Fruit fly (Drosophila melanogaster) whole organism, embryonic: ENCODE results near the gene aop.
A peak's percentile ranks its signal among the peaks of the same experiment; 100 is the strongest.

Experiments used
- ATbp ChIP-seq: fragments of 200-800 bp; sonication (Bioruptor generic); optimal IDR thresholded peaks from 2 replicates; lab custom pipeline; 2017; ENCODE audit warnings: missing biosample characterization, mild to moderate bottlenecking, missing genetic modification characterization, missing genetic modification reagents
- Atf6 ChIP-seq: fragments of 200-800 bp; sonication (Bioruptor generic); IDR thresholded peaks from 2 replicates; pipeline ENCODE4 v1.3.6; 2022; ENCODE audit warnings: missing biosample characterization, missing genetic modification characterization
- CG10654 ChIP-seq: fragments of 200-800 bp; sonication (Bioruptor generic); optimal IDR thresholded peaks from 2 replicates; lab custom pipeline; 2016; ENCODE audit warnings: missing biosample characterization, missing genetic modification characterization
- CG11085 ChIP-seq: fragments of 200-800 bp; sonication (Bioruptor generic); IDR thresholded peaks from 2 replicates; pipeline ENCODE4 v1.3.6; 2022; ENCODE audit warnings: missing biosample characterization, missing genetic modification characterization
- CG11456 ChIP-seq: fragments of 200-800 bp; sonication (Bioruptor generic); IDR thresholded peaks from 3 replicates; pipeline ENCODE4 v1.3.6; 2022; ENCODE audit warnings: missing biosample characterization, missing genetic modification characterization
- CG11560 ChIP-seq: fragments of 200-800 bp; sonication (Bioruptor generic); IDR thresholded peaks from 3 replicates; pipeline ENCODE4 v1.3.6; 2022; ENCODE audit warnings: missing biosample characterization, missing genetic modification characterization
- CG12104 ChIP-seq: fragments of 200-800 bp; sonication (Bioruptor generic); optimal IDR thresholded peaks from 3 replicates; lab custom pipeline; 2016; ENCODE audit warnings: missing biosample characterization, missing genetic modification characterization
- CG13894 ChIP-seq: fragments of 200-800 bp; sonication (Bioruptor generic); optimal IDR thresholded peaks from 3 replicates; lab custom pipeline; 2018; ENCODE audit warnings: missing biosample characterization, mild to moderate bottlenecking, missing genetic modification characterization, moderate library complexity
- CG15073 ChIP-seq: fragments of 200-800 bp; sonication (Bioruptor generic); optimal IDR thresholded peaks from 2 replicates; lab custom pipeline; 2016; ENCODE audit warnings: missing biosample characterization, missing genetic modification characterization
- CG17829 ChIP-seq: fragments of 200-800 bp; optimal IDR thresholded peaks from 2 replicates; lab custom pipeline; 2019; ENCODE audit warnings: missing biosample characterization, mild to moderate bottlenecking, missing genetic modification characterization, moderate library complexity
- CG32772 ChIP-seq: fragments of 200-800 bp; sonication (Bioruptor generic); IDR thresholded peaks from 2 replicates; pipeline ENCODE4 v1.3.6; 2022; ENCODE audit warnings: missing biosample characterization, missing genetic modification characterization
- CG4360 ChIP-seq: fragments of 200-800 bp; sonication (Bioruptor generic); IDR thresholded peaks from 2 replicates; pipeline ENCODE4 v1.3.6; 2022; ENCODE audit warnings: missing biosample characterization, missing genetic modification characterization
- CG4404 ChIP-seq: fragments of 200-800 bp; sonication (Bioruptor generic); IDR thresholded peaks from 2 replicates; pipeline ENCODE4 v1.3.6; 2022; ENCODE audit warnings: missing biosample characterization, missing genetic modification characterization
- CG4424 ChIP-seq: fragments of 200-800 bp; sonication (Bioruptor generic); optimal IDR thresholded peaks from 3 replicates; lab custom pipeline; 2016; ENCODE audit warnings: missing biosample characterization, missing genetic modification characterization
- CG5180 ChIP-seq: fragments of 200-800 bp; sonication (Bioruptor generic); optimal IDR thresholded peaks from 3 replicates; lab custom pipeline; 2017; ENCODE audit warnings: missing biosample characterization, missing genetic modification characterization, mild to moderate bottlenecking, moderate library complexity, missing genetic modification reagents
- CG6689 ChIP-seq: fragments of 200-800 bp; sonication (Bioruptor generic); IDR thresholded peaks from 2 replicates; pipeline ENCODE4 v1.3.6; 2022; ENCODE audit warnings: missing biosample characterization, missing genetic modification characterization
- CG6791 ChIP-seq: fragments of 200-800 bp; sonication (Bioruptor generic); IDR thresholded peaks from 3 replicates; pipeline ENCODE4 v1.3.6; 2022; ENCODE audit warnings: missing biosample characterization, missing genetic modification characterization; ENCODE audit not compliant: partially characterized antibody
- CG8765 ChIP-seq: fragments of 200-800 bp; sonication (Bioruptor generic); IDR thresholded peaks from 2 replicates; pipeline ENCODE4 v1.3.6; 2022; ENCODE audit warnings: missing biosample characterization, missing genetic modification characterization
- CG8944 ChIP-seq: fragments of 200-800 bp; sonication (Bioruptor generic); optimal IDR thresholded peaks from 3 replicates; lab custom pipeline; 2016; ENCODE audit warnings: missing biosample characterization, missing genetic modification characterization
- D ChIP-seq, 2 experiments: fragments of 200-800 bp in 1 of 2; fragments of >200 bp in 1 of 2; sonication (Bioruptor generic) in 1 of 2; optimal IDR thresholded peaks; 2 replicates in 1 of 2; 3 replicates in 1 of 2; lab custom pipeline; 2017; ENCODE audit warnings: mild to moderate bottlenecking in 1 of 2, missing biosample characterization in 1 of 2, missing genetic modification characterization in 1 of 2, missing genetic modification reagents in 1 of 2
- D19B ChIP-seq: fragments of 200-800 bp; sonication (Bioruptor generic); optimal IDR thresholded peaks from 2 replicates; lab custom pipeline; 2017; ENCODE audit warnings: missing biosample characterization, mild to moderate bottlenecking, missing genetic modification characterization
- Dip3 ChIP-seq: fragments of 200-800 bp; sonication (Bioruptor generic); optimal IDR thresholded peaks from 3 replicates; lab custom pipeline; 2016; ENCODE audit warnings: missing biosample characterization, missing genetic modification characterization
- Dp ChIP-seq: fragments of 200-800 bp; sonication (Bioruptor generic); optimal IDR thresholded peaks from 2 replicates; lab custom pipeline; 2018; ENCODE audit warnings: missing biosample characterization, mild to moderate bottlenecking, missing genetic modification characterization, moderate library complexity
- HLHmδ ChIP-seq: fragments of 200-800 bp; sonication (Bioruptor generic); optimal IDR thresholded peaks from 2 replicates; lab custom pipeline; 2018; ENCODE audit warnings: missing biosample characterization, mild to moderate bottlenecking, missing genetic modification characterization, moderate library complexity
- HmgD ChIP-seq: fragments of 200-800 bp; sonication (Bioruptor generic); optimal IDR thresholded peaks from 3 replicates; lab custom pipeline; 2016; ENCODE audit warnings: missing biosample characterization, missing genetic modification characterization
- Kr ChIP-seq: fragments of 200-800 bp; sonication (Bioruptor generic); optimal IDR thresholded peaks from 2 replicates; lab custom pipeline; 2017; ENCODE audit warnings: missing biosample characterization, mild to moderate bottlenecking, missing genetic modification characterization
- Med ChIP-seq: fragments of 200-800 bp; sonication (Bioruptor generic); peaks from one replicate; lab custom pipeline; 2016; ENCODE audit warnings: missing biosample characterization, missing genetic modification characterization, mild to moderate bottlenecking, inconsistent platforms, moderate library complexity
- Myb ChIP-seq: fragments of 200-800 bp; sonication (Bioruptor generic); optimal IDR thresholded peaks from 2 replicates; lab custom pipeline; 2016; ENCODE audit warnings: missing biosample characterization, missing genetic modification characterization
- Opbp ChIP-seq: fragments of 200-800 bp; sonication (Bioruptor generic); IDR thresholded peaks from 3 replicates; pipeline ENCODE4 v1.3.6; 2022; ENCODE audit warnings: missing biosample characterization, missing genetic modification characterization; ENCODE audit not compliant: partially characterized antibody
- Side ChIP-seq: fragments of 200-800 bp; sonication (Bioruptor generic); optimal IDR thresholded peaks from 2 replicates; lab custom pipeline; 2016; ENCODE audit warnings: missing biosample characterization, missing genetic modification characterization
- Six4 ChIP-seq: fragments of 200-800 bp; sonication (Bioruptor generic); optimal IDR thresholded peaks from 2 replicates; lab custom pipeline; 2016; ENCODE audit warnings: missing biosample characterization, missing genetic modification characterization
- cg ChIP-seq: fragments of 200-800 bp; sonication (Bioruptor generic); optimal IDR thresholded peaks from 3 replicates; lab custom pipeline; 2019; ENCODE audit warnings: missing biosample characterization, mild to moderate bottlenecking, missing genetic modification characterization, moderate library complexity
- chif ChIP-seq, 2 experiments: fragments of 200-800 bp; sonication (Bioruptor generic); optimal IDR thresholded peaks; 3 replicates each; lab custom pipeline; 2016; ENCODE audit warnings: missing biosample characterization in 2 of 2, missing genetic modification characterization in 2 of 2
- corto ChIP-seq: fragments of 200-800 bp; sonication (Bioruptor generic); optimal IDR thresholded peaks from 2 replicates; lab custom pipeline; 2016; ENCODE audit warnings: missing biosample characterization, mild to moderate bottlenecking, missing genetic modification characterization, moderate library complexity
- cwo ChIP-seq: fragments of 200-800 bp; sonication (Bioruptor generic); optimal IDR thresholded peaks from 3 replicates; lab custom pipeline; 2017; ENCODE audit warnings: missing biosample characterization, missing genetic modification characterization, mild to moderate bottlenecking, moderate library complexity, missing genetic modification reagents
- da ChIP-seq: fragments of 200-800 bp; sonication (Bioruptor generic); optimal IDR thresholded peaks from 2 replicates; lab custom pipeline; 2016; ENCODE audit warnings: missing biosample characterization, missing genetic modification characterization
- dysf ChIP-seq: fragments of 200-800 bp; sonication (Bioruptor generic); IDR thresholded peaks from 3 replicates; pipeline ENCODE4 v1.3.6; 2022; ENCODE audit warnings: missing biosample characterization, missing genetic modification characterization
- ham ChIP-seq: fragments of 200-800 bp; sonication (Bioruptor generic); IDR thresholded peaks from 2 replicates; pipeline ENCODE4 v1.3.6; 2022; ENCODE audit warnings: missing biosample characterization, missing genetic modification characterization
- hth ChIP-seq: fragments of >200 bp; optimal IDR thresholded peaks from 2 replicates; lab custom pipeline; 2017; ENCODE audit warnings: inconsistent platforms
- lmd ChIP-seq: fragments of 200-800 bp; sonication (Bioruptor generic); IDR thresholded peaks from 2 replicates; pipeline ENCODE4 v1.3.6; 2022; ENCODE audit warnings: missing biosample characterization, missing genetic modification characterization
- lov ChIP-seq, 2 experiments: fragments of 200-800 bp in 1 of 2; fragments of >200 bp in 1 of 2; sonication (Bioruptor generic) in 1 of 2; IDR thresholded peaks in 1 of 2; optimal IDR thresholded peaks in 1 of 2; 2 replicates in 1 of 2; 3 replicates in 1 of 2; pipeline versions ENCODE4 v1.3.6 to Lab custom; 2017 to 2022; ENCODE audit warnings: missing biosample characterization in 1 of 2, missing genetic modification characterization in 1 of 2
- nerfin-2 ChIP-seq: fragments of 200-800 bp; sonication (Bioruptor generic); IDR thresholded peaks from 2 replicates; pipeline ENCODE4 v1.3.6; 2022; ENCODE audit warnings: missing biosample characterization, missing genetic modification characterization; ENCODE audit not compliant: partially characterized antibody
- odd ChIP-seq: fragments of 200-800 bp; sonication (Bioruptor generic); optimal IDR thresholded peaks from 2 replicates; lab custom pipeline; 2017; ENCODE audit warnings: missing biosample characterization, mild to moderate bottlenecking, missing genetic modification characterization
- sc ChIP-seq, 3 experiments: fragments of >200 bp in 2 of 3; fragments of 200-800 bp in 1 of 3; sonication (Bioruptor generic) in 1 of 3; optimal IDR thresholded peaks; 2 replicates in 2 of 3; 3 replicates in 1 of 3; lab custom pipeline; 2017; ENCODE audit warnings: mild to moderate bottlenecking in 1 of 3, missing biosample characterization in 1 of 3, missing genetic modification characterization in 1 of 3, missing genetic modification reagents in 1 of 3
- scrt ChIP-seq: fragments of 200-800 bp; sonication (Bioruptor generic); optimal IDR thresholded peaks from 2 replicates; lab custom pipeline; 2018; ENCODE audit warnings: missing biosample characterization, mild to moderate bottlenecking, missing genetic modification characterization, moderate library complexity
- stc ChIP-seq: fragments of 200-800 bp; sonication (Bioruptor generic); IDR thresholded peaks from 2 replicates; pipeline ENCODE4 v1.3.6; 2022; ENCODE audit warnings: missing biosample characterization, missing genetic modification characterization
- tio ChIP-seq: fragments of 200-800 bp; sonication (Bioruptor generic); optimal IDR thresholded peaks from 2 replicates; lab custom pipeline; 2017; ENCODE audit warnings: missing biosample characterization, missing genetic modification characterization, inconsistent platforms
- tll ChIP-seq, 2 experiments: fragments of 200-800 bp in 1 of 2; fragments of >200 bp in 1 of 2; sonication (Bioruptor generic) in 1 of 2; optimal IDR thresholded peaks; 2 replicates each; lab custom pipeline; 2017 to 2019; ENCODE audit warnings: missing biosample characterization in 2 of 2, missing genetic modification characterization in 2 of 2, mild to moderate bottlenecking in 1 of 2, moderate library complexity in 1 of 2
- vfl ChIP-seq: fragments of 200-800 bp; sonication (Bioruptor generic); optimal IDR thresholded peaks from 2 replicates; lab custom pipeline; 2016; ENCODE audit warnings: missing biosample characterization, missing genetic modification characterization

aop gene

DNA sequence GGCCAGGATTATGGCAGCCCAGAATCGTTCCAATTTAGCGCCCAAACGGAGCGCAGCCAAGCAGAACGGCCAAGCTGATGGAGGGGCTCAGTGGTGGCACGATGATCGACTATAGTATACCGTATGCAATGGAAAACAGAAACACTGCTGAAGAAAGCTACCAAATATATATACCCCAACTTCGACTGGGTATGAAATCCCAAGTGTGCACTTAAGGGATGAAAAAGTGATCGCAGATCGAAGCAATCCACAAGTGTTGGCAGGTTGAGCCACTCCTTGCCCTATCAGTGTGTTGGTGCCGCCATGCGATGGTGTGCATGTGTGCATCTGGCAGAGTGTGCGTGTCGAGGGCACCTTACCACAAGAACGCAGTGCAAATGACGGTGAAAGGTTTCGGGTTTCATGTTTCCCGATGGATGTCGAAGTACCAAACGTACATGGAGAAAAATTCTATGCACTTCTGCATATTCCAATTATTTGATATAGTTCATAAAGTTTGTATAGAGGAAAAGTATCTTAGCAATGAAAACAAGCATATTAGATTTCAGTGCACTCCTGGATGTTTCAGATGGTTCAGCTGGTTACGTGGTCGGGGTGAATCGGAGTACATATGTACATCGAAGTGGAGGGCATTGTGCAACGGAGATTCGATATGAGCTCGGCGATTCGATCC is 3.6 kb upstream of the aop start:
- TF ChIP-seq HLHmδ (peak; percentile 30), hth (lab: Kevin White, UChicago) (peak; percentile 22), Dp (GFP tag; lab: Kevin White, UChicago) (no peak), CG11456 (GFP tag; lab: Robert Waterston, UW) (no peak), CG6791 (GFP tag; lab: Robert Waterston, UW) (peak; percentile 73), CG4424 (no peak), odd (GFP tag; lab: Kevin White, UChicago) (no peak), CG12104 (GFP tag; lab: Kevin White, UChicago) (no peak), Opbp (GFP tag; lab: Robert Waterston, UW) (no peak), CG10654 (GFP tag; lab: Kevin White, UChicago) (no peak), CG6689 (GFP tag; lab: Robert Waterston, UW) (no peak), ham (GFP tag; lab: Robert Waterston, UW) (no peak), CG17829 (no peak), sc (optimal IDR thresholded peaks at IDR 0.05; lab: Kevin White, UChicago) (no peak), sc (GFP tag; optimal IDR thresholded peaks at IDR 0.05; lab: Kevin White, UChicago) (no peak), lov (optimal IDR thresholded peaks at IDR 0.05; lab: Kevin White, UChicago) (no peak), lov (GFP tag; IDR thresholded peaks at IDR 0.05; lab: Robert Waterston, UW) (peak; percentile 27; the same call in 1 of the 3 replicates), CG5180 (GFP tag; lab: Kevin White, UChicago) (no peak), da (no peak), Myb (no peak), chif (GFP tag; optimal IDR thresholded peaks at IDR 0.05; lab: Kevin White, UChicago) (no peak), cg (GFP tag; lab: Kevin White, UChicago) (peak; percentile 75), CG8765 (peak; percentile 16; the same call in 1 of the 2 replicates), Side (GFP tag; lab: Kevin White, UChicago) (no peak), Six4 (GFP tag; lab: Kevin White, UChicago) (peak; percentile 73), Kr (GFP tag; lab: Kevin White, UChicago) (peak; percentile 69), CG8944 (no peak), CG11085 (GFP tag; lab: Robert Waterston, UW) (no peak), Dip3 (GFP tag; lab: Kevin White, UChicago) (no peak), ATbp (GFP tag; lab: Kevin White, UChicago) (no peak), CG4360 (GFP tag; lab: Robert Waterston, UW) (no peak), vfl (no peak), cwo (GFP tag; lab: Kevin White, UChicago) (no peak), tio (GFP tag; lab: Kevin White, UChicago) (no peak), CG11560 (no peak), scrt (GFP tag; lab: Kevin White, UChicago) (no peak), Med (GFP tag; lab: Kevin White, UChicago) (peak; percentile 7), tll (GFP tag; optimal IDR thresholded peaks at IDR 0.05; lab: Kevin White, UChicago) (peak in 1 of 2 experiments; percentile 23), Atf6 (GFP tag; lab: Robert Waterston, UW) (no peak), corto (GFP tag; lab: Kevin White, UChicago) (no peak), D19B (GFP tag; lab: Kevin White, UChicago) (peak; percentile 66), D (optimal IDR thresholded peaks at IDR 0.05; lab: Kevin White, UChicago) (no peak), D (GFP tag; optimal IDR thresholded peaks at IDR 0.05; lab: Kevin White, UChicago) (no peak), nerfin-2 (peak; percentile 65), HmgD (no peak), CG13894 (tag; lab: Kevin White, UChicago) (no peak), dysf (GFP tag; lab: Robert Waterston, UW) (no peak), CG4404 (no peak), lmd (GFP tag; lab: Robert Waterston, UW) (no peak), CG32772 (no peak), stc (GFP tag; lab: Robert Waterston, UW) (no peak), CG15073 (no peak)
